Worm (Caenorhabditis elegans): Measurements from ENCODE around the gene Y47D7A.7.

DNA sequence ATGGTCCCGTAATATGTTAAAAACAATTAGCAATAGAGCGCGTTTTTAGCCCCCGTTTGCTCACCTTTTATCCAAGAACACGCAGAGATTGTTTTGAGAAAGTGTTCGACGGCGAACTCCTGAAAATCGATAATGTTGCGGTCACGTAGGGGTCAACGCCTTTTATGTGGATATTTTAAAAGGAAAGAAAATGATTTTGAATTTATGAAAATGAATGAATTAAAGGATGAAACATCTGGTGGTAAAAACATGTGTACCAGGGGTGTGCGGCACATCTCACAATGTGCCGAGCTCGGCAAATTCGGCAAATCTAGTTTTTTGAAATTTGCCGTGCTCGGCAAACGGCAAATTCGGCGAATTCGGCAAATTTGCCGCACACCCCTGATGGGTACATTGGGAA, 19.5 kb downstream of the Y47D7A.7 start, which contains the start of gene F13A2.4:
- no peak for TF ChIP-seq aly-2 (tag; optimal IDR thresholded peaks at IDR 0.05)
- TF ChIP-seq snpc-4 (tag; optimal IDR thresholded peaks at IDR 0.05), result no peak
- no peak for TF ChIP-seq ceh-82 (tag; optimal IDR thresholded peaks at IDR 0.05)
- TF ChIP-seq F49E8.2 (tag; optimal IDR thresholded peaks at IDR 0.05; ENCODE audit: borderline replicate concordance), result no peak
- no peak for TF ChIP-seq lin-15B (tag; optimal IDR thresholded peaks at IDR 0.05)
- no peak for TF ChIP-seq egl-27 (tag; optimal IDR thresholded peaks at IDR 0.05)
- TF ChIP-seq nhr-6 (tag; optimal IDR thresholded peaks at IDR 0.05), result no peak
- TF ChIP-seq lin-13 (GFP tag; optimal IDR thresholded peaks at IDR 0.05), result no peak
- no peak for TF ChIP-seq unc-39 (tag; optimal IDR thresholded peaks at IDR 0.05)
- no peak for TF ChIP-seq unc-130 (GFP tag; optimal IDR thresholded peaks at IDR 0.05)
- no peak for TF ChIP-seq dmd-8 (GFP tag; IDR thresholded peaks at IDR 0.05)
- TF ChIP-seq dpl-1 (GFP tag; optimal IDR thresholded peaks at IDR 0.05), result no peak
- no peak for TF ChIP-seq pha-4 (GFP tag; IDR thresholded peaks at IDR 0.05)
- no peak for TF ChIP-seq pha-4 (tag; optimal IDR thresholded peaks at IDR 0.05)
- TF ChIP-seq daf-12 (tag; optimal IDR thresholded peaks at IDR 0.05), result no peak
